Worm (Caenorhabditis elegans) whole organism, L4/young adult: ENCODE measurements around the gene enol-1.

ENCODE experiments used
- W03F9.2 ChIP-seq: fragments of 150-350 bp; optimal IDR thresholded peaks from 2 replicates; lab custom pipeline; 2014; ENCODE audit warnings: missing biosample characterization, missing genetic modification characterization
- dao-5 ChIP-seq: sonication (generic microtip); optimal IDR thresholded peaks from 2 replicates; lab custom pipeline; 2016; ENCODE audit warnings: missing genotype, missing genetic modification characterization, moderate library complexity, missing compliant biosample characterization
- him-1 ChIP-seq: sonication (generic microtip); optimal IDR thresholded peaks from 2 replicates; lab custom pipeline; 2016; ENCODE audit warnings: missing genotype, missing genetic modification reagents, missing genetic modification characterization, missing compliant biosample characterization

ce11 chrII:8899357-8899748 is 31.4 kb upstream of the enol-1 start:
- TF ChIP-seq W03F9.2 (no peak), him-1 (no peak), dao-5 (tag; lab: Kevin White, UChicago) (no peak)
